Fruit fly (Drosophila melanogaster): Measurements from ENCODE around the gene Sec3.

- no peak for TF ChIP-seq svp (GFP tag)
- no peak for TF ChIP-seq Sox102F (GFP tag; optimal IDR thresholded peaks at IDR 0.05)
These were observed 21.7 kb downstream of the Sec3 start for dm6 chr3L:17403268-17403667.
